Worm (Caenorhabditis elegans) whole organism, L4/young adult: ENCODE data around the gene C39B10.7.

Experiments used
- W03F9.2 ChIP-seq: fragments of 150-350 bp; optimal IDR thresholded peaks from 2 replicates; lab custom pipeline; 2014; ENCODE audit warnings: missing biosample characterization, missing genetic modification characterization
- him-1 ChIP-seq: sonication (generic microtip); optimal IDR thresholded peaks from 2 replicates; lab custom pipeline; 2016; ENCODE audit warnings: missing genotype, missing genetic modification reagents, missing genetic modification characterization, missing compliant biosample characterization

ce11 chrX:10476573-10476972 lies at the start of gene C39B10.7:
- TF ChIP-seq him-1 (tag; lab: Kevin White, UChicago), result no peak
- TF ChIP-seq W03F9.2 (tag; lab: Kevin White, UChicago), result no peak
